Fruit fly (Drosophila melanogaster) Kc167 (cell line): ENCODE measurements around the gene CG42553.

Experiments
- insv ChIP-seq: fragments of >200 bp; optimal IDR thresholded peaks from 3 replicates; lab custom pipeline; 2018; ENCODE audit warnings: missing external identifiers
- ttk ChIP-seq: sonication (Bioruptor generic); optimal IDR thresholded peaks from 2 replicates; lab custom pipeline; 2017; ENCODE audit warnings: missing external identifiers

dm6 chr3L:793733-794320 is 40.1 kb upstream of the CG42553 start:
- TF ChIP-seq ttk (no peak), insv (lab: Kevin White, UChicago) (no peak)
